Worm (Caenorhabditis elegans) whole organism, L1 larva: ENCODE measurements around the gene ani-3.

Experiments used
- ama-1 ChIP-seq: fragments of 150-350 bp; optimal IDR thresholded peaks from 2 replicates; lab custom pipeline; 2014
- egl-27 ChIP-seq, 2 experiments: fragments of 150-350 bp in 1 of 2; sonication (generic microtip); optimal IDR thresholded peaks; 3 replicates each; lab custom pipeline; 2017 to 2018; ENCODE audit warnings: missing biosample characterization in 2 of 2, missing genetic modification characterization in 2 of 2, missing genetic modification reagents in 2 of 2
- fos-1 ChIP-seq: fragments of 150-350 bp; optimal IDR thresholded peaks from 2 replicates; lab custom pipeline; 2014; ENCODE audit warnings: missing biosample characterization, missing genetic modification characterization
- hpl-2 ChIP-seq: fragments of 150-350 bp; optimal IDR thresholded peaks from 2 replicates; lab custom pipeline; 2014; ENCODE audit warnings: missing biosample characterization, missing genetic modification reagents, missing genetic modification characterization
- lin-13 ChIP-seq: fragments of 150-350 bp; optimal IDR thresholded peaks from 2 replicates; lab custom pipeline; 2014; ENCODE audit warnings: missing biosample characterization, missing genetic modification reagents, missing genetic modification characterization
- mdl-1 ChIP-seq, 2 experiments: fragments of 150-350 bp; optimal IDR thresholded peaks; 2 replicates each; lab custom pipeline; 2014 to 2017; ENCODE audit warnings: missing biosample characterization in 2 of 2, missing genetic modification characterization in 2 of 2, inconsistent platforms in 1 of 2
- mep-1 ChIP-seq: fragments of 150-350 bp; optimal IDR thresholded peaks from 2 replicates; lab custom pipeline; 2014; ENCODE audit warnings: missing biosample characterization, missing genetic modification characterization
- nhr-11 ChIP-seq: fragments of 150-350 bp; optimal IDR thresholded peaks from 2 replicates; lab custom pipeline; 2014; ENCODE audit warnings: missing biosample characterization, missing genetic modification characterization
- rnt-1 ChIP-seq: sonication (generic microtip); optimal IDR thresholded peaks from 2 replicates; lab custom pipeline; 2016; ENCODE audit warnings: mild to moderate bottlenecking, missing genetic modification characterization, moderate library complexity, missing compliant biosample characterization
- snu-23 ChIP-seq: sonication (generic microtip); optimal IDR thresholded peaks from 2 replicates; lab custom pipeline; 2016; ENCODE audit warnings: missing genetic modification characterization, missing compliant biosample characterization
- tbx-2 ChIP-seq: sonication (generic microtip); optimal IDR thresholded peaks from 2 replicates; lab custom pipeline; 2016; ENCODE audit warnings: missing genetic modification characterization, missing compliant biosample characterization
- unc-130 ChIP-seq: fragments of 150-350 bp; optimal IDR thresholded peaks from 2 replicates; lab custom pipeline; 2017; ENCODE audit warnings: missing biosample characterization, missing genetic modification characterization, inconsistent platforms
- unc-86 ChIP-seq: sonication (generic microtip); optimal IDR thresholded peaks from 2 replicates; lab custom pipeline; 2016; ENCODE audit warnings: missing genetic modification characterization, missing compliant biosample characterization
- ztf-4 ChIP-seq: fragments of 150-350 bp; optimal IDR thresholded peaks from 2 replicates; lab custom pipeline; 2014; ENCODE audit warnings: missing biosample characterization, missing genetic modification characterization

DNA sequence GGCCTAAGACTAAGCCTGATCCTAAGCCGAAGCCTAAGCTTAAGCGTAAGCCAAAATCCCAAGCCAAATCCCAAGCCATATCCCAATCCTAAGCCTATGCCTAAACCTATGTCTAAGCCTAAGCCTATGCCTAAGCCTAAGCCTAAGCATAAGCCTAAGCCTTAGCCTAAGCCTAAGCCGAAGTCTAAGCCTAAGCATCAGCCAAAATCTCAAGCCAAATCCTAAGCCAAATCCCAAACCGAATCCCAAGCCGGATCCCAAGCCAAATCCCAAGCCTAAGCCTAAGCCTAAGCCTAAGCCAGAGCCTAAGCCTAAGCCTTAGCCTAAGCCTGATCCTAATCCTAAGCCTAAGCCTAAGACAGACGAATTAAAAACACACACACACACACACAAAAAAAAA is 49.6 kb downstream of the ani-3 start:
- TF ChIP-seq ama-1 (lab: Kevin White, UChicago) (no peak), hpl-2 (GFP tag; lab: Kevin White, UChicago) (no peak), lin-13 (GFP tag; lab: Kevin White, UChicago) (no peak), nhr-11 (tag; lab: Kevin White, UChicago) (no peak), fos-1 (no peak), mdl-1 (tag; optimal IDR thresholded peaks at IDR 0.05; lab: Kevin White, UChicago) (no peak), unc-86 (tag; lab: Kevin White, UChicago) (no peak), snu-23 (GFP tag; lab: Kevin White, UChicago) (no peak), rnt-1 (no peak), unc-130 (tag; lab: Kevin White, UChicago) (no peak), egl-27 (tag; optimal IDR thresholded peaks at IDR 0.05; lab: Kevin White, UChicago) (no peak), ztf-4 (tag; lab: Kevin White, UChicago) (no peak), mep-1 (no peak), tbx-2 (no peak)
